Worm (Caenorhabditis elegans): ENCODE measurements around the gene lelo-1.

lelo-1 gene

DNA sequence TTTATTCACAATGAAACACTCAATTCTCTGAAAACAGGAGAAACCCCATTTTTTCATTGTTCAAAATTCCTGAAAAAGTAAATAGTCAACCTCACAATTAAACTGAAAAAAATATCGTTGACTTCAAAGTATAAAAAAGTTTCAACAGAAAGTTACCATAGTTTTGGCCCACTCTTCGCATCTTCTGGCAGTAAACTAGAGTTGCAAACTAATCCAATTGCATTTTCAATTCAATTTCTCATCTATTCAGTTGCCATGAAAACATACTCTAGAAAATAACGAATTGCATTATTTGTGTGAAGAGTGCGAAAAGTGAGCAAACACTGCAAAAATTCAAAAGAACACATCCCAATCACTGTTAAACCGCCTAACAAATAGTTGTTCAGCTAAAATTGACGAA lies 17.5 kb downstream of the lelo-1 start, which contains the start of gene F13H8.3:
Gene F13H8.3, plus strand, starts transcription at position 301 of the 400 bp plus-strand sequence.
- TF ChIP-seq blmp-1 (tag; optimal IDR thresholded peaks at IDR 0.05; ENCODE audit: insufficient read depth) (no peak), ceh-16 (tag; optimal IDR thresholded peaks at IDR 0.05) (no peak), unc-62 (GFP tag; optimal IDR thresholded peaks at IDR 0.05) (no peak), lin-39 (tag; optimal IDR thresholded peaks at IDR 0.05) (no peak), ztf-1 (GFP tag; conservative IDR thresholded peaks at IDR 0.05) (no peak), unc-55 (GFP tag; optimal IDR thresholded peaks at IDR 0.05) (no peak), zag-1 (tag; optimal IDR thresholded peaks at IDR 0.05) (no peak), nhr-11 (tag; optimal IDR thresholded peaks at IDR 0.05) (no peak), nhr-10 (tag; optimal IDR thresholded peaks at IDR 0.05) (no peak), lin-13 (GFP tag; optimal IDR thresholded peaks at IDR 0.05) (no peak), egl-27 (tag; optimal IDR thresholded peaks at IDR 0.05) (no peak), snpc-4 (tag; optimal IDR thresholded peaks at IDR 0.05) (no peak), nhr-6 (tag; optimal IDR thresholded peaks at IDR 0.05) (no peak), mab-5 (tag; optimal IDR thresholded peaks at IDR 0.05) (no peak), lin-11 (tag; optimal IDR thresholded peaks at IDR 0.05) (no peak), nhr-237 (tag; optimal IDR thresholded peaks at IDR 0.05) (no peak), R02D3.7 (tag; optimal IDR thresholded peaks at IDR 0.05) (no peak), ZK546.5 (tag; optimal IDR thresholded peaks at IDR 0.05) (no peak), gmeb-1 (tag; optimal IDR thresholded peaks at IDR 0.05) (no peak), nhr-25 (tag; optimal IDR thresholded peaks at IDR 0.05) (no peak)

DNA sequence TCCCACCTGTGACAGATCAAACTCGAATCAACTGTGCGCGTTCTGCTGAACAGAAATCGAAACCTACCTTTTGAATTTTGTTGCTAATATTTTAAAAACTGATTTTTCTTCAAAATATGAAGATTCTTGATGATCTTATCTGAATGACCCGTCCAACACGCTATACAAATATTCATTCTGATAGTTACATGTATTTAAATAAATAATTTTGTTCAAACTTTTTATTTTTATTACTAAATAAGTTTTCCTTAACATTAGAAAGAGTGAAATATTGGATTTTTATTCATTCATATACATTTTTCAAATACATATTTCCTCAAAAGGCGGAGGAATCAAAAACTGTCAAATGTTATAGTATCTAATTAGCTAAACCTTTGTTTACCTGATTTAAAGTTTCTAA lies 21.8 kb downstream of the lelo-1 start, which contains the start of gene F13H8.8:
Gene F13H8.8, minus strand, starts transcription at position 101 of the 400 bp plus-strand sequence.
- no peak for TF ChIP-seq zag-1 (tag; optimal IDR thresholded peaks at IDR 0.05)
- TF ChIP-seq mdl-1 (tag; optimal IDR thresholded peaks at IDR 0.05): no peak
- TF ChIP-seq ztf-11 (tag; optimal IDR thresholded peaks at IDR 0.05): no peak
- TF ChIP-seq nhr-77 (tag; optimal IDR thresholded peaks at IDR 0.05): no peak
- TF ChIP-seq sma-3 (GFP tag; optimal IDR thresholded peaks at IDR 0.05): no peak
- TF ChIP-seq dmd-4 (tag; optimal IDR thresholded peaks at IDR 0.05): no peak
- TF ChIP-seq snpc-4 (tag; optimal IDR thresholded peaks at IDR 0.05): no peak
- TF ChIP-seq ZK546.5 (tag; optimal IDR thresholded peaks at IDR 0.05): no peak
- TF ChIP-seq lin-13 (GFP tag; optimal IDR thresholded peaks at IDR 0.05): no peak
- TF ChIP-seq nhr-6 (tag; optimal IDR thresholded peaks at IDR 0.05): no peak
- no peak for TF ChIP-seq alr-1 (tag; optimal IDR thresholded peaks at IDR 0.05)
- no peak for TF ChIP-seq ceh-82 (tag; optimal IDR thresholded peaks at IDR 0.05)
- TF ChIP-seq nhr-23 (tag; optimal IDR thresholded peaks at IDR 0.05): no peak
- no peak for TF ChIP-seq skn-1 (tag; optimal IDR thresholded peaks at IDR 0.05)
- no peak for TF ChIP-seq nhr-129 (tag; optimal IDR thresholded peaks at IDR 0.05)
- TF ChIP-seq blmp-1 (tag; optimal IDR thresholded peaks at IDR 0.05; ENCODE audit: insufficient read depth): no peak
- no peak for TF ChIP-seq nhr-21 (tag; optimal IDR thresholded peaks at IDR 0.05)
- no peak for TF ChIP-seq ztf-4 (tag; optimal IDR thresholded peaks at IDR 0.05)
- no peak for TF ChIP-seq sma-9 (GFP tag; optimal IDR thresholded peaks at IDR 0.05)
- no peak for TF ChIP-seq sma-9 (tag; optimal IDR thresholded peaks at IDR 0.05)
- no peak for TF ChIP-seq Y55F3AM.14 (GFP tag; optimal IDR thresholded peaks at IDR 0.05)

DNA sequence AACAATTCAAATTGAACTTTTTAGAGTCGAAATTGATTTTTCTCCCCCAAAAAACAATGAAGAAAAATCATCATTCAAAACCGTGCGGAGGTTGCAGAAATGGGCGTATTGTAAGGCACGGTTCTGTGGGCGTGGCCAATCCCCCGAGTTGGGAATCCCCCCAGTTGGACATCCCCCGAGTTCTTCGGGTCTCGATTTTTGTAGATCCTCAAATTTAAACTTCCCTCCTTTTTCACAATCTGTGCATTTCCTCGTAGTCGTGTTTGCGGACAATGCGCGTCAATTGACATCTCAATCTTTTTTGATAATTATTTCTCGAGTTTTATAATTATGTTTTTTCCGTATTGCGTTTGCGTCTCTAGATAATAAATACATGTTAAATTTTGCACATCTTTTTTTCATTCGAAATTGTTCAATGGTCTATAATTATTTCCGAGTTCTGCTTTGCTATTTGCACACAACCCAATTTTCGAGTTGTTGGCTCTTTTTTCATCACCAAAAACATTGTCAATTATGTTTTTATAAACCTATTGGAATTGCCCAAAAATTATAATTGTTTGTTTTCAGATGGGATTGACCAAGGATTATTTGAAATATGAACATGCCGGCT lies 23.8 kb downstream of the lelo-1 start, which contains the start of gene F13H8.2:
Gene F13H8.2, plus strand, starts transcription at position 560 of the 610 bp plus-strand sequence.
- TF ChIP-seq aly-2 (tag; optimal IDR thresholded peaks at IDR 0.05): no peak
- peak; percentile 59 for TF ChIP-seq lin-13 (GFP tag; optimal IDR thresholded peaks at IDR 0.05)
- no peak for TF ChIP-seq nhr-12 (tag; optimal IDR thresholded peaks at IDR 0.05)
- peak; percentile 66 to 90 for TF ChIP-seq lsy-2 (tag; optimal IDR thresholded peaks at IDR 0.05)
- TF ChIP-seq nhr-77 (tag; optimal IDR thresholded peaks at IDR 0.05): no peak
- TF ChIP-seq F13H6.1 (tag; optimal IDR thresholded peaks at IDR 0.05): peak; percentile 82
- no peak for TF ChIP-seq unc-39 (tag; optimal IDR thresholded peaks at IDR 0.05)
- no peak for TF ChIP-seq nhr-25 (tag; optimal IDR thresholded peaks at IDR 0.05)
- TF ChIP-seq sem-4 (tag; optimal IDR thresholded peaks at IDR 0.05): peak; percentile 52
- TF ChIP-seq unc-62 (GFP tag; optimal IDR thresholded peaks at IDR 0.05): no peak
- peak; percentile 77 for TF ChIP-seq crh-2 (tag; optimal IDR thresholded peaks at IDR 0.05)
- TF ChIP-seq elt-3 (tag; optimal IDR thresholded peaks at IDR 0.05): no peak
- TF ChIP-seq ceh-16 (tag; optimal IDR thresholded peaks at IDR 0.05): no peak
- TF ChIP-seq zag-1 (tag; optimal IDR thresholded peaks at IDR 0.05): peak; percentile 12
- TF ChIP-seq lin-11 (tag; optimal IDR thresholded peaks at IDR 0.05): peak; percentile 20
- peak; percentile 2 for TF ChIP-seq egl-27 (tag; optimal IDR thresholded peaks at IDR 0.05)
- no peak for TF ChIP-seq nhr-23 (tag; optimal IDR thresholded peaks at IDR 0.05)
- TF ChIP-seq lin-39 (tag; optimal IDR thresholded peaks at IDR 0.05): no peak
- peak; percentile 87 for TF ChIP-seq sma-9 (GFP tag; optimal IDR thresholded peaks at IDR 0.05)
- no peak for TF ChIP-seq sma-9 (tag; optimal IDR thresholded peaks at IDR 0.05)
- TF ChIP-seq mdl-1 (tag; optimal IDR thresholded peaks at IDR 0.05): no peak
- TF ChIP-seq dmd-4 (tag; optimal IDR thresholded peaks at IDR 0.05): no peak
- no peak for TF ChIP-seq nhr-237 (tag; optimal IDR thresholded peaks at IDR 0.05)
- TF ChIP-seq sma-3 (GFP tag; optimal IDR thresholded peaks at IDR 0.05): peak; percentile 83
- no peak for TF ChIP-seq ceh-82 (tag; optimal IDR thresholded peaks at IDR 0.05)
- peak; percentile 79 for TF ChIP-seq C34F6.9 (tag; optimal IDR thresholded peaks at IDR 0.05)
- TF ChIP-seq nhr-6 (tag; optimal IDR thresholded peaks at IDR 0.05): no peak
- TF ChIP-seq fos-1 (tag; optimal IDR thresholded peaks at IDR 0.05): peak; percentile 42
- no peak for TF ChIP-seq elt-1 (tag; optimal IDR thresholded peaks at IDR 0.05)
- no peak for TF ChIP-seq ztf-4 (tag; optimal IDR thresholded peaks at IDR 0.05)
- TF ChIP-seq ZK546.5 (tag; optimal IDR thresholded peaks at IDR 0.05): no peak
- TF ChIP-seq mab-5 (tag; optimal IDR thresholded peaks at IDR 0.05): peak; percentile 71
- no peak for TF ChIP-seq ama-1 (optimal IDR thresholded peaks at IDR 0.05)
- TF ChIP-seq mbf-1 (tag; optimal IDR thresholded peaks at IDR 0.05): no peak
